Fruit fly (Drosophila melanogaster): ENCODE results near the gene CG34278.

DNA sequence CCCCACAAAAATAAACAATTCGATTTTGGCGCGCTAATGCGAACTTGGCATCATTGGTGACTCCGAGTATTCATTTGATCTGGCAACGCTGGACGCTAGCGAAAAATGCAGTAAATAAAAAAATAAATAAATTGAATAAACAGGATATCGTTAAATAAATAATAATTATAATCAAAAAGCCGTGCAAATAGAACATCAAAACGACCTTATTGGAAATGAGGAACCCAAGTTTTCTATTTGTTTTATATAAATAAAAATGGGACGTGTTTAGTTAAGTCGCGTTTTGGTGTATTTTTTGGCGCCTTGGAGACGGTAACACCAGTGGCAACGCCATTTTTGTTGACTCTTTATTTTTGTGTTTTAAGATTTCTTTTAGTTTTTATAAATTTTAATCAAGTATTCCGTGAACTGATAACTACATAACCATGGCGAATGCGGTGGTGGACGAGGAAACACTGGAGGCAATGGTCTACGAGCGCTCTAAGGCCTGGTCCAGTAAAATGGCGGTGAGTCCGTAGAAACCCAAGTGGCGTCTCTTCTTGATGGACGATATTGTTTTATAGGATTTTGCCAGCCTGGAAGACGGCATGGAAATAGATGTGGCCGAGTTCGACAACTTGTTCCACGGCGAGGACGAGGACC, 32.2 kb upstream of the CG34278 start, which contains the start of gene cal1:
- TF ChIP-seq gl (tag; optimal IDR thresholded peaks at IDR 0.05) (no peak), rn (GFP tag; IDR thresholded peaks at IDR 0.05) (no peak), CG17806 (tag; optimal IDR thresholded peaks at IDR 0.05) (no peak), EcR (GFP tag; optimal IDR thresholded peaks at IDR 0.05) (no peak), CG4496 (GFP tag; IDR thresholded peaks at IDR 0.05) (no peak), Snoo (tag; optimal IDR thresholded peaks at IDR 0.05) (no peak), CG10348 (GFP tag; IDR thresholded peaks at IDR 0.05) (no peak), CG14655 (GFP tag; optimal IDR thresholded peaks at IDR 0.05) (no peak), CG12605 (GFP tag; IDR thresholded peaks at IDR 0.05) (no peak), CG32121 (GFP tag; IDR thresholded peaks at IDR 0.05) (no peak), Pif1B (GFP tag; optimal IDR thresholded peaks at IDR 0.05) (no peak), Ets98B (GFP tag; IDR thresholded peaks at IDR 0.05) (no peak), CG34367 (tag; optimal IDR thresholded peaks at IDR 0.05) (no peak)

Data from whole organism, pupa.